Worm (Caenorhabditis elegans): ENCODE data around the gene nhx-6.

- TF ChIP-seq pha-4 (tag; optimal IDR thresholded peaks at IDR 0.05): no peak
- TF ChIP-seq nfya-1 (tag; optimal IDR thresholded peaks at IDR 0.05; ENCODE audit: insufficient read depth): no peak
- TF ChIP-seq nhr-77 (tag; optimal IDR thresholded peaks at IDR 0.05): no peak
Measured at ce11 chrII:1668913-1669312, 1.7 kb upstream of the nhx-6 start, which contains the start of gene srw-97.
